Worm (Caenorhabditis elegans) whole organism, mixed stage, embryonic: ENCODE results near the gene T28D9.16.

Experiments used
- lsy-2 ChIP-seq: fragments of 150-350 bp; optimal IDR thresholded peaks from 2 replicates; lab custom pipeline; 2014; ENCODE audit warnings: missing biosample characterization, missing genetic modification characterization
- nhr-12 ChIP-seq: fragments of 150-350 bp; optimal IDR thresholded peaks from 2 replicates; lab custom pipeline; 2014; ENCODE audit warnings: missing biosample characterization, missing genetic modification characterization
- pha-4 ChIP-seq: fragments of 150-350 bp; optimal IDR thresholded peaks from 2 replicates; lab custom pipeline; 2018; ENCODE audit warnings: missing biosample characterization, missing genetic modification reagents, missing genetic modification characterization
- unc-62 ChIP-seq: fragments of 150-350 bp; optimal IDR thresholded peaks from 2 replicates; lab custom pipeline; 2014; ENCODE audit warnings: missing biosample characterization, missing genetic modification reagents, missing genetic modification characterization

DNA sequence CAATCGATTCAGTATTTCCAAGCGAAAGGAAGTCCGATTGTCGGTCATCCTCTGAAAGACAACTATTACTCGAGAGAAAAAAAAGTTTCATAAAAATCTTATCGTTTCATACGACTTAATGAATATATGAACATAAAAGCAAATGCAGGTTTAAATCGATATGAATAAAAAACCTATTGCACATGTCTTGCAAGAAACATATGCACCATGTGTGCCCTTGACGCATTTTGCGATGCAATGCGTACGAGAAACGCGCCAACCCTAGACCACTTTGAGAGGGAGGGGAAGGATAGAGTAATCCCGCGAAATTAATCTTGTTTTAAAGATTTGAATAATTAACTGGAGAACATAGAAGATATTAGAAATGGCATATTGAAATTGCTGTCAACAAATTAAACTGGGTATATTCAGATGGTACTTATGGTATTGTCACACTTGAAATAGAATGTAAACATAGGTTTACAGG, 22.1 kb upstream of the T28D9.16 start, which contains the start of gene atg-16.2:
- peak; percentile 2 for TF ChIP-seq lsy-2 (tag; lab: Kevin White, UChicago)
- peak; percentile 40 for TF ChIP-seq pha-4 (tag; lab: Kevin White, UChicago)
- no peak for TF ChIP-seq unc-62
- no peak for TF ChIP-seq nhr-12 (tag; lab: Kevin White, UChicago)
